Worm (Caenorhabditis elegans) whole organism, mixed stage, embryonic: ENCODE measurements around the gene hda-2.

Experiments
- ceh-43 ChIP-seq: fragments of 200-800 bp; sonication (Bioruptor generic); optimal IDR thresholded peaks from 2 replicates; lab custom pipeline; 2018; ENCODE audit warnings: mild to moderate bottlenecking, missing genetic modification characterization, moderate library complexity, missing compliant biosample characterization
- elt-1 ChIP-seq: sonication (generic microtip); optimal IDR thresholded peaks from 2 replicates; lab custom pipeline; 2017; ENCODE audit warnings: missing genetic modification characterization, mild to moderate bottlenecking, missing compliant biosample characterization, antibody characterized with exemption, moderate library complexity, borderline replicate concordance; ENCODE audit not compliant: insufficient read depth
- pha-4 ChIP-seq: fragments of 150-350 bp; optimal IDR thresholded peaks from 2 replicates; lab custom pipeline; 2018; ENCODE audit warnings: missing biosample characterization, missing genetic modification reagents, missing genetic modification characterization
- unc-62 ChIP-seq: fragments of 150-350 bp; optimal IDR thresholded peaks from 2 replicates; lab custom pipeline; 2014; ENCODE audit warnings: missing biosample characterization, missing genetic modification reagents, missing genetic modification characterization
- zip-8 ChIP-seq: fragments of 150-350 bp; optimal IDR thresholded peaks from 2 replicates; lab custom pipeline; 2014; ENCODE audit warnings: missing biosample characterization, missing genetic modification characterization

ce11 chrII:8034617-8035016 lies 12.3 kb upstream of the hda-2 start:
- TF ChIP-seq unc-62 (GFP tag; lab: Kevin White, UChicago): no peak
- no peak for TF ChIP-seq pha-4 (tag; lab: Kevin White, UChicago)
- no peak for TF ChIP-seq zip-8
- no peak for TF ChIP-seq elt-1
- TF ChIP-seq ceh-43 (GFP tag; lab: Kevin White, UChicago): no peak
